Fruit fly (Drosophila melanogaster) S2 (cell line): ENCODE measurements around the gene PH4alphaMP.

Source experiments
- CG8478 ChIP-seq: fragments of >200 bp; optimal IDR thresholded peaks from 2 replicates; lab custom pipeline; 2018
- CTCF ChIP-seq, 2 experiments: fragments of >200 bp; optimal IDR thresholded peaks; 2 replicates each; lab custom pipeline; 2018

dm6 chr3R:30488663-30489062, 7.3 kb downstream of the PH4alphaMP start, which contains the start of gene Jon99Fi:
- TF ChIP-seq CG8478 (lab: Kevin White, UChicago) = no peak
- TF ChIP-seq CTCF (optimal IDR thresholded peaks at IDR 0.05; lab: Kevin White, UChicago) = no peak
